Worm (Caenorhabditis elegans): ENCODE measurements around the gene Y54F10BM.13.

- TF ChIP-seq F52B5.7 (tag; optimal IDR thresholded peaks at IDR 0.05) (no peak), unc-130 (GFP tag; optimal IDR thresholded peaks at IDR 0.05) (no peak), B0019.2 (GFP tag; conservative IDR thresholded peaks at IDR 0.05) (no peak), F49E8.2 (tag; optimal IDR thresholded peaks at IDR 0.05; ENCODE audit: insufficient read depth) (no peak), nhr-27 (tag; optimal IDR thresholded peaks at IDR 0.05) (no peak), nhr-80 (tag; optimal IDR thresholded peaks at IDR 0.05) (no peak), snpc-4 (GFP tag; optimal IDR thresholded peaks at IDR 0.05) (no peak), snpc-4 (tag; optimal IDR thresholded peaks at IDR 0.05) (no peak), F37B4.10 (GFP tag; IDR thresholded peaks at IDR 0.05) (no peak), mes-4 (tag; optimal IDR thresholded peaks at IDR 0.05) (no peak), ama-1 (optimal IDR thresholded peaks at IDR 0.05) (no peak), ama-1 (GFP tag; optimal IDR thresholded peaks at IDR 0.05) (no peak), nhr-120 (GFP tag; IDR thresholded peaks at IDR 0.05) (no peak), snpc-1.1 (tag; optimal IDR thresholded peaks at IDR 0.05; ENCODE audit: insufficient read depth) (no peak), rpc-1 (optimal IDR thresholded peaks at IDR 0.05) (no peak), rpc-1 (tag; optimal IDR thresholded peaks at IDR 0.05) (no peak), cebp-2 (GFP tag; IDR thresholded peaks at IDR 0.05) (no peak)
Measured at ce11 chrIII:2343273-2343672, 12.4 kb upstream of the Y54F10BM.13 start, which contains the start of gene phf-5.
